Fruit fly (Drosophila melanogaster) whole organism, embryonic: ENCODE results near the gene mRpS18B.

Source experiments
- Abd-B ChIP-seq: fragments of 200-800 bp; sonication (Bioruptor generic); optimal IDR thresholded peaks from 2 replicates; lab custom pipeline; 2018; ENCODE audit warnings: missing biosample characterization, mild to moderate bottlenecking, missing genetic modification characterization, moderate library complexity
- BtbVII ChIP-seq: fragments of 200-800 bp; sonication (Bioruptor generic); optimal IDR thresholded peaks from 3 replicates; lab custom pipeline; 2017; ENCODE audit warnings: missing biosample characterization, mild to moderate bottlenecking, missing genetic modification characterization
- CG10147 ChIP-seq: fragments of 200-800 bp; sonication (Bioruptor generic); optimal IDR thresholded peaks from 2 replicates; lab custom pipeline; 2019; ENCODE audit warnings: missing biosample characterization, mild to moderate bottlenecking, missing genetic modification characterization, moderate library complexity
- CG13296 ChIP-seq: fragments of 200-800 bp; sonication (Bioruptor generic); optimal IDR thresholded peaks from 3 replicates; lab custom pipeline; 2018; ENCODE audit warnings: missing biosample characterization, mild to moderate bottlenecking, missing genetic modification characterization
- CG13894 ChIP-seq: fragments of 200-800 bp; sonication (Bioruptor generic); optimal IDR thresholded peaks from 3 replicates; lab custom pipeline; 2018; ENCODE audit warnings: missing biosample characterization, mild to moderate bottlenecking, missing genetic modification characterization, moderate library complexity
- CG17359 ChIP-seq: fragments of 200-800 bp; sonication (Bioruptor generic); optimal IDR thresholded peaks from 3 replicates; lab custom pipeline; 2018; ENCODE audit warnings: missing biosample characterization, mild to moderate bottlenecking, missing genetic modification characterization, moderate library complexity
- CG7987 ChIP-seq: fragments of 200-800 bp; sonication (Bioruptor generic); optimal IDR thresholded peaks from 2 replicates; lab custom pipeline; 2018; ENCODE audit warnings: missing biosample characterization, mild to moderate bottlenecking, missing genetic modification characterization, moderate library complexity
- Neu2 ChIP-seq: fragments of 200-800 bp; sonication (Bioruptor generic); optimal IDR thresholded peaks from 3 replicates; lab custom pipeline; 2016; ENCODE audit warnings: missing biosample characterization, missing genetic modification characterization, borderline replicate concordance
- Nf-YB ChIP-seq: fragments of 200-800 bp; sonication (Bioruptor generic); optimal IDR thresholded peaks from 3 replicates; lab custom pipeline; 2019; ENCODE audit warnings: missing biosample characterization, mild to moderate bottlenecking, missing genetic modification characterization, moderate library complexity
- chm ChIP-seq: fragments of 200-800 bp; sonication (Bioruptor generic); IDR thresholded peaks from 2 replicates; pipeline ENCODE4 v1.3.6; 2022; ENCODE audit warnings: missing biosample characterization, missing genetic modification characterization
- jumu ChIP-seq: fragments of 200-800 bp; sonication (Bioruptor generic); optimal IDR thresholded peaks from 3 replicates; lab custom pipeline; 2016; ENCODE audit warnings: missing biosample characterization, missing genetic modification characterization
- tgo ChIP-seq: fragments of 200-800 bp; sonication (Bioruptor generic); IDR thresholded peaks from 3 replicates; pipeline ENCODE4 v1.3.6; 2022; ENCODE audit warnings: missing biosample characterization, missing genetic modification characterization
- tin ChIP-seq: fragments of 200-800 bp; sonication (Bioruptor generic); optimal IDR thresholded peaks from 3 replicates; lab custom pipeline; 2016; ENCODE audit warnings: missing biosample characterization, missing genetic modification characterization

DNA sequence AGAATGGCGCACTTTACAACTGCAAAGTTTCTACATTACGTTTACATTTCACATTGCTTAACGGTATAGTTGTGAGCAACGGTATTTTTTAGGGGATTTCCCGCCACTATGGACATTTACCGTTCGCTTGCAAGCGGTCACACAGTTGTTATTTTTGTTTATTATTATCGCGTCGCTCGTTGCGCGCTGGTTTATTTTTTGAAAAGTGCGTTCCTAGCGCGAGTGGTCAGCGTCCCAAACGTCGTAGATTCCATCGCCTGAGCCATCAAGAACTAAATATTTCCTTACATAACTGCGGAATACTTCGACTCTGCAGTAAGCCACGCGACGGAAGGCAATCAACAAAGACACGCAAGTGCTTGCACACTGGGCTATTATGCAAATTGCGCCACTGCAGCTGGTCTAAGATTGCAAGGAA, 30.8 kb downstream of the mRpS18B start, which contains the start of gene bwa:
- TF ChIP-seq Abd-B (GFP tag; lab: Kevin White, UChicago) (peak; percentile 12), CG13894 (tag; lab: Kevin White, UChicago) (no peak), chm (GFP tag; lab: Robert Waterston, UW) (0 out of 2 replicates have a peak, but pooled peaks have one; percentile 30), CG10147 (GFP tag; lab: Kevin White, UChicago) (no peak), tgo (no peak), CG7987 (GFP tag; lab: Kevin White, UChicago) (no peak), CG17359 (tag; lab: Kevin White, UChicago) (no peak), Nf-YB (GFP tag; lab: Kevin White, UChicago) (no peak), Neu2 (GFP tag; lab: Kevin White, UChicago) (no peak), jumu (GFP tag; lab: Kevin White, UChicago) (no peak), tin (GFP tag; lab: Kevin White, UChicago) (no peak), CG13296 (GFP tag; lab: Kevin White, UChicago) (peak; percentile 25), BtbVII (GFP tag; lab: Kevin White, UChicago) (no peak)
